Fruit fly (Drosophila melanogaster) whole organism, embryonic: ENCODE results near the gene Mon1.

Experiments used
- CG10147 ChIP-seq: fragments of 200-800 bp; sonication (Bioruptor generic); optimal IDR thresholded peaks from 2 replicates; lab custom pipeline; 2019; ENCODE audit warnings: missing biosample characterization, mild to moderate bottlenecking, missing genetic modification characterization, moderate library complexity
- CG10321 ChIP-seq: fragments of 200-800 bp; sonication (Bioruptor generic); IDR thresholded peaks from 2 replicates; pipeline ENCODE4 v1.3.6; 2022; ENCODE audit warnings: missing biosample characterization, missing genetic modification characterization
- CG1233 ChIP-seq: fragments of 200-800 bp; sonication (Bioruptor generic); optimal IDR thresholded peaks from 4 replicates; lab custom pipeline; 2018; ENCODE audit warnings: missing biosample characterization, mild to moderate bottlenecking, missing genetic modification characterization
- CG1602 ChIP-seq: fragments of 200-800 bp; sonication (Bioruptor generic); optimal IDR thresholded peaks from 3 replicates; lab custom pipeline; 2016; ENCODE audit warnings: missing biosample characterization, missing genetic modification characterization
- CG1647 ChIP-seq: fragments of 200-800 bp; sonication (Bioruptor generic); optimal IDR thresholded peaks from 3 replicates; lab custom pipeline; 2016; ENCODE audit warnings: missing biosample characterization, missing genetic modification characterization
- CG16815 ChIP-seq: fragments of 200-800 bp; sonication (Bioruptor generic); optimal IDR thresholded peaks from 3 replicates; lab custom pipeline; 2017; ENCODE audit warnings: missing biosample characterization, mild to moderate bottlenecking, missing genetic modification characterization
- CG16863 ChIP-seq: fragments of 200-800 bp; sonication (Bioruptor generic); optimal IDR thresholded peaks from 3 replicates; lab custom pipeline; 2016; ENCODE audit warnings: missing biosample characterization, missing genetic modification characterization
- CG1792 ChIP-seq: fragments of 200-800 bp; sonication (Bioruptor generic); optimal IDR thresholded peaks from 2 replicates; lab custom pipeline; 2016; ENCODE audit warnings: missing biosample characterization, missing genetic modification characterization
- CG18764 ChIP-seq: fragments of 200-800 bp; sonication (Bioruptor generic); optimal IDR thresholded peaks from 3 replicates; lab custom pipeline; 2016; ENCODE audit warnings: missing biosample characterization, missing genetic modification characterization
- CG31365 ChIP-seq: fragments of 200-800 bp; sonication (Bioruptor generic); optimal IDR thresholded peaks from 2 replicates; lab custom pipeline; 2018; ENCODE audit warnings: missing biosample characterization, mild to moderate bottlenecking, missing genetic modification characterization
- CG3726 ChIP-seq: fragments of 200-800 bp; sonication (Bioruptor generic); IDR thresholded peaks from 3 replicates; pipeline ENCODE4, ENCODE4 v1.3.6; 2022; ENCODE audit warnings: missing biosample characterization, missing genetic modification characterization
- CG6272 ChIP-seq: fragments of 200-800 bp; sonication (Bioruptor generic); IDR thresholded peaks from 2 replicates; pipeline ENCODE4 v1.3.6; 2022; ENCODE audit warnings: missing biosample characterization, missing genetic modification characterization
- CG9437 ChIP-seq: fragments of 200-800 bp; sonication (Bioruptor generic); optimal IDR thresholded peaks from 2 replicates; lab custom pipeline; 2018; ENCODE audit warnings: missing biosample characterization, mild to moderate bottlenecking, missing genetic modification characterization
- CG9727 ChIP-seq: fragments of 200-800 bp; sonication (Bioruptor generic); optimal IDR thresholded peaks from 3 replicates; lab custom pipeline; 2017; ENCODE audit warnings: missing biosample characterization, mild to moderate bottlenecking, missing genetic modification characterization
- CHES-1-like ChIP-seq: fragments of 200-800 bp; sonication (Bioruptor generic); optimal IDR thresholded peaks from 2 replicates; lab custom pipeline; 2016; ENCODE audit warnings: missing biosample characterization, missing genetic modification characterization
- CTCF ChIP-seq: fragments of 200-800 bp; sonication (Bioruptor generic); optimal IDR thresholded peaks from 2 replicates; lab custom pipeline; 2017; ENCODE audit warnings: missing biosample characterization, mild to moderate bottlenecking, missing genetic modification characterization, moderate library complexity
- Doc2 ChIP-seq: fragments of 200-800 bp; sonication (Bioruptor generic); IDR thresholded peaks from 2 replicates; pipeline ENCODE4 v1.3.6; 2022; ENCODE audit warnings: missing biosample characterization, missing genetic modification characterization
- Drgx ChIP-seq: fragments of 200-800 bp; sonication (Bioruptor generic); IDR thresholded peaks from 2 replicates; pipeline ENCODE4 v1.3.6; 2022; ENCODE audit warnings: missing biosample characterization, missing genetic modification characterization
- ERR ChIP-seq: fragments of 200-800 bp; sonication (Bioruptor generic); optimal IDR thresholded peaks from 2 replicates; lab custom pipeline; 2016; ENCODE audit warnings: missing biosample characterization, missing genetic modification characterization
- Mes4 ChIP-seq: fragments of 200-800 bp; sonication (Bioruptor generic); optimal IDR thresholded peaks from 2 replicates; lab custom pipeline; 2016; ENCODE audit warnings: missing biosample characterization, missing genetic modification characterization
- Oaz ChIP-seq: fragments of 200-800 bp; sonication (Bioruptor generic); IDR thresholded peaks from 2 replicates; pipeline ENCODE4 v1.3.6; 2022; ENCODE audit warnings: missing biosample characterization, missing genetic modification characterization
- Pdp1 ChIP-seq, 2 experiments: fragments of 200-800 bp; sonication (Bioruptor generic); optimal IDR thresholded peaks; 3 replicates each; lab custom pipeline; 2016; ENCODE audit warnings: missing biosample characterization in 2 of 2, missing genetic modification characterization in 2 of 2, mild to moderate bottlenecking in 1 of 2, moderate library complexity in 1 of 2
- Rfx ChIP-seq: fragments of 200-800 bp; sonication (Bioruptor generic); IDR thresholded peaks from 2 replicates; pipeline ENCODE4 v1.3.6; 2022; ENCODE audit warnings: missing biosample characterization, missing genetic modification characterization
- Sox100B ChIP-seq: fragments of 200-800 bp; sonication (Bioruptor generic); optimal IDR thresholded peaks from 3 replicates; lab custom pipeline; 2018; ENCODE audit warnings: missing biosample characterization, mild to moderate bottlenecking, missing genetic modification characterization
- Spps ChIP-seq: fragments of 200-800 bp; sonication (Bioruptor generic); optimal IDR thresholded peaks from 2 replicates; lab custom pipeline; 2018; ENCODE audit warnings: missing biosample characterization, mild to moderate bottlenecking, missing genetic modification characterization
- TFAM ChIP-seq: fragments of 200-800 bp; sonication (Bioruptor generic); optimal IDR thresholded peaks from 2 replicates; lab custom pipeline; 2017; ENCODE audit warnings: missing biosample characterization, missing genetic modification characterization, inconsistent platforms
- Trl ChIP-seq, 3 experiments: fragments of >200 bp in 2 of 3; fragments of 200-800 bp in 1 of 3; sonication (Bioruptor generic) in 1 of 3; optimal IDR thresholded peaks; 2 replicates in 1 of 3; 3 replicates in 2 of 3; lab custom pipeline; 2016 to 2017; ENCODE audit warnings: missing biosample characterization in 1 of 3, missing genetic modification characterization in 1 of 3
- bigmax ChIP-seq: fragments of 200-800 bp; sonication (Bioruptor generic); optimal IDR thresholded peaks from 2 replicates; lab custom pipeline; 2018; ENCODE audit warnings: missing biosample characterization, mild to moderate bottlenecking, missing genetic modification characterization
- br ChIP-seq: fragments of >200 bp; optimal IDR thresholded peaks from 2 replicates; lab custom pipeline; 2017
- crol ChIP-seq: fragments of 200-800 bp; sonication (Bioruptor generic); IDR thresholded peaks from 2 replicates; pipeline ENCODE4 v1.3.6; 2022; ENCODE audit warnings: missing biosample characterization, missing genetic modification characterization
- crp ChIP-seq, 2 experiments: fragments of 200-800 bp; sonication (Bioruptor generic); optimal IDR thresholded peaks; 2 replicates in 1 of 2; 3 replicates in 1 of 2; lab custom pipeline; 2017; ENCODE audit warnings: missing biosample characterization in 2 of 2, missing genetic modification characterization in 2 of 2, mild to moderate bottlenecking in 1 of 2, moderate library complexity in 1 of 2
- ems ChIP-seq: fragments of 200-800 bp; sonication (Bioruptor generic); optimal IDR thresholded peaks from 3 replicates; lab custom pipeline; 2016; ENCODE audit warnings: missing biosample characterization, missing genetic modification characterization
- gce ChIP-seq: fragments of 200-800 bp; sonication (Bioruptor generic); IDR thresholded peaks from 3 replicates; pipeline ENCODE4 v1.3.6; 2022; ENCODE audit warnings: missing biosample characterization, missing genetic modification characterization
- gcm ChIP-seq: fragments of 200-800 bp; sonication (Bioruptor generic); optimal IDR thresholded peaks from 2 replicates; lab custom pipeline; 2019; ENCODE audit warnings: missing biosample characterization, mild to moderate bottlenecking, missing genetic modification characterization, moderate library complexity
- grau ChIP-seq: fragments of 200-800 bp; optimal IDR thresholded peaks from 3 replicates; lab custom pipeline; 2019; ENCODE audit warnings: missing biosample characterization, mild to moderate bottlenecking, missing genetic modification characterization, moderate library complexity
- insv ChIP-seq, 2 experiments: fragments of 200-800 bp; sonication (Bioruptor generic); optimal IDR thresholded peaks; 3 replicates each; lab custom pipeline; 2016 to 2018; ENCODE audit warnings: missing biosample characterization in 2 of 2, missing genetic modification characterization in 2 of 2
- jing ChIP-seq: fragments of 200-800 bp; sonication (Bioruptor generic); optimal IDR thresholded peaks from 2 replicates; lab custom pipeline; 2018; ENCODE audit warnings: missing biosample characterization, mild to moderate bottlenecking, missing genetic modification characterization
- ken ChIP-seq: fragments of 200-800 bp; sonication (Bioruptor generic); IDR thresholded peaks from 3 replicates; pipeline ENCODE4 v1.3.6; 2022; ENCODE audit warnings: missing biosample characterization, missing genetic modification characterization
- kni ChIP-seq: fragments of 200-800 bp; sonication (Bioruptor generic); optimal IDR thresholded peaks from 3 replicates; lab custom pipeline; 2017; ENCODE audit warnings: mild to moderate bottlenecking, missing biosample characterization, missing genetic modification reagents, missing genetic modification characterization
- lbe ChIP-seq: fragments of 200-800 bp; sonication (Bioruptor generic); optimal IDR thresholded peaks from 2 replicates; lab custom pipeline; 2016; ENCODE audit warnings: missing biosample characterization, mild to moderate bottlenecking, missing genetic modification characterization
- pros ChIP-seq: fragments of 200-800 bp; sonication (Bioruptor generic); optimal IDR thresholded peaks from 3 replicates; lab custom pipeline; 2019; ENCODE audit warnings: missing biosample characterization, mild to moderate bottlenecking, missing genetic modification characterization, moderate library complexity
- rib ChIP-seq: fragments of 200-800 bp; sonication (Bioruptor generic); IDR thresholded peaks from 2 replicates; pipeline ENCODE4 v1.3.6; 2022; ENCODE audit warnings: missing biosample characterization, missing genetic modification characterization
- salm ChIP-seq: fragments of 200-800 bp; sonication (Bioruptor generic); optimal IDR thresholded peaks from 2 replicates; lab custom pipeline; 2018; ENCODE audit warnings: missing biosample characterization, mild to moderate bottlenecking, missing genetic modification characterization
- sc ChIP-seq, 3 experiments: fragments of >200 bp in 2 of 3; fragments of 200-800 bp in 1 of 3; sonication (Bioruptor generic) in 1 of 3; optimal IDR thresholded peaks; 2 replicates in 2 of 3; 3 replicates in 1 of 3; lab custom pipeline; 2017; ENCODE audit warnings: mild to moderate bottlenecking in 1 of 3, missing biosample characterization in 1 of 3, missing genetic modification characterization in 1 of 3, missing genetic modification reagents in 1 of 3
- sisA ChIP-seq: fragments of 200-800 bp; sonication (Bioruptor generic); IDR thresholded peaks from 2 replicates; pipeline ENCODE4 v1.3.6; 2022; ENCODE audit warnings: missing biosample characterization, missing genetic modification characterization
- slp2 ChIP-seq: fragments of 200-800 bp; sonication (Bioruptor generic); optimal IDR thresholded peaks from 2 replicates; lab custom pipeline; 2016; ENCODE audit warnings: missing biosample characterization, missing genetic modification characterization
- toy ChIP-seq: fragments of 200-800 bp; sonication (Bioruptor generic); IDR thresholded peaks from 2 replicates; pipeline ENCODE4 v1.3.6; 2022; ENCODE audit warnings: missing biosample characterization, missing genetic modification characterization
- tup ChIP-seq: fragments of 200-800 bp; sonication (Bioruptor generic); optimal IDR thresholded peaks from 2 replicates; lab custom pipeline; 2016; ENCODE audit warnings: missing biosample characterization, mild to moderate bottlenecking, missing genetic modification characterization, moderate library complexity
- usp ChIP-seq: fragments of >200 bp; optimal IDR thresholded peaks from 2 replicates; lab custom pipeline; 2017; ENCODE audit warnings: missing biosample characterization, missing genetic modification characterization
- vvl ChIP-seq: fragments of 200-800 bp; sonication (Bioruptor generic); IDR thresholded peaks from 2 replicates; pipeline ENCODE4 v1.3.6; 2022; ENCODE audit warnings: missing biosample characterization, missing genetic modification characterization
- zen2 ChIP-seq: fragments of 200-800 bp; sonication (Bioruptor generic); IDR thresholded peaks from 3 replicates; pipeline ENCODE4 v1.3.6; 2022; ENCODE audit warnings: missing biosample characterization, missing genetic modification characterization; ENCODE audit not compliant: partially characterized antibody

Gene Mon1

dm6 chr2L:4850356-4850755 lies at the start of gene Mon1, which contains the start of gene mRpS2 (continued):
- TF ChIP-seq ERR (GFP tag; lab: Kevin White, UChicago) (peak; percentile 78), tup (GFP tag; lab: Kevin White, UChicago) (peak; percentile 85), slp2 (GFP tag; lab: Kevin White, UChicago) (peak; percentile 61), jing (no peak), zen2 (no peak), Mes4 (GFP tag; lab: Kevin White, UChicago) (peak; percentile 23), insv (GFP tag; optimal IDR thresholded peaks at IDR 0.05; lab: Kevin White, UChicago) (peak in 1 of 2 experiments; percentile 57), salm (peak; percentile 72), CG18764 (peak; percentile 95), pros (GFP tag; lab: Kevin White, UChicago) (no peak), CG1602 (GFP tag; lab: Kevin White, UChicago) (peak; percentile 95), sisA (GFP tag; lab: Robert Waterston, UW) (peak; percentile 94), crp (GFP tag; optimal IDR thresholded peaks at IDR 0.05; lab: Kevin White, UChicago) (peak; percentile 64 to 91), Pdp1 (GFP tag; optimal IDR thresholded peaks at IDR 0.05; lab: Kevin White, UChicago) (peak; percentile 76 to 77), CG10321 (peak; percentile 80), crol (GFP tag; lab: Robert Waterston, UW) (peak; percentile 53), toy (GFP tag; lab: Robert Waterston, UW) (peak; percentile 94), CG31365 (tag; lab: Kevin White, UChicago) (peak; percentile 48), CG10147 (GFP tag; lab: Kevin White, UChicago) (peak; percentile 91), CG1233 (peak; percentile 94), gce (peak; percentile 95), Trl (optimal IDR thresholded peaks at IDR 0.05; lab: Kevin White, UChicago) (no peak), Trl (GFP tag; optimal IDR thresholded peaks at IDR 0.05; lab: Kevin White, UChicago) (peak; percentile 87), Rfx (GFP tag; lab: Robert Waterston, UW) (peak; percentile 97), Drgx (peak; percentile 96), Doc2 (peak; percentile 73; the same call in 1 of the 2 replicates), kni (GFP tag; lab: Kevin White, UChicago) (peak; percentile 20), CG3726 (GFP tag; lab: Robert Waterston, UW) (peak; percentile 88), grau (tag; lab: Kevin White, UChicago) (peak; percentile 93), br (lab: Kevin White, UChicago) (no peak), TFAM (peak; percentile 18), Oaz (GFP tag; lab: Robert Waterston, UW) (peak; percentile 88), CHES-1-like (GFP tag; lab: Kevin White, UChicago) (peak; percentile 75), CTCF (peak; percentile 37), ems (GFP tag; lab: Kevin White, UChicago) (peak; percentile 83), gcm (GFP tag; lab: Kevin White, UChicago) (peak; percentile 95), rib (GFP tag; lab: Robert Waterston, UW) (peak; percentile 89), CG9437 (GFP tag; lab: Kevin White, UChicago) (peak; percentile 90), CG6272 (GFP tag; lab: Robert Waterston, UW) (peak; percentile 95), vvl (peak; percentile 98), Spps (tag; lab: Kevin White, UChicago) (peak; percentile 94), lbe (peak; percentile 86), CG16863 (GFP tag; lab: Kevin White, UChicago) (peak; percentile 51), CG1647 (GFP tag; lab: Kevin White, UChicago) (peak; percentile 85), sc (optimal IDR thresholded peaks at IDR 0.05; lab: Kevin White, UChicago) (no peak), sc (GFP tag; optimal IDR thresholded peaks at IDR 0.05; lab: Kevin White, UChicago) (peak; percentile 88), CG9727 (GFP tag; lab: Kevin White, UChicago) (peak; percentile 93), bigmax (GFP tag; lab: Kevin White, UChicago) (peak; percentile 69), CG16815 (peak; percentile 83), CG1792 (GFP tag; lab: Kevin White, UChicago) (peak; percentile 59), usp (no peak), ken (peak; percentile 96), Sox100B (GFP tag; lab: Kevin White, UChicago) (peak; percentile 90)
